Fruit fly (Drosophila melanogaster) whole organism: ENCODE measurements around the gene mon2.

Source experiments
- CG8478 ChIP-seq: fragments of >200 bp; optimal IDR thresholded peaks from 2 replicates; lab custom pipeline; 2018; ENCODE audit warnings: inconsistent platforms
- Dll ChIP-seq: fragments of >200 bp; optimal IDR thresholded peaks from 2 replicates; lab custom pipeline; 2017
- EcR ChIP-seq, 2 experiments: fragments of >200 bp; optimal IDR thresholded peaks; 2 replicates each; lab custom pipeline; 2017; ENCODE audit warnings: missing biosample characterization in 2 of 2, missing genetic modification characterization in 2 of 2, missing genetic modification reagents in 2 of 2
- pan ChIP-seq: fragments of >200 bp; optimal IDR thresholded peaks from 2 replicates; lab custom pipeline; 2017
- psq ChIP-seq: fragments of >200 bp; optimal IDR thresholded peaks from 2 replicates; lab custom pipeline; 2017
- usp ChIP-seq: fragments of >200 bp; optimal IDR thresholded peaks from 2 replicates; lab custom pipeline; 2017; ENCODE audit warnings: missing biosample characterization, missing genetic modification characterization, mixed read lengths

- TF ChIP-seq psq (no peak), usp (GFP tag; lab: Kevin White, UChicago) (no peak), Dll (lab: Kevin White, UChicago) (no peak), pan (lab: Kevin White, UChicago) (no peak), EcR (GFP tag; optimal IDR thresholded peaks at IDR 0.05; lab: Kevin White, UChicago) (no peak), CG8478 (lab: Kevin White, UChicago) (no peak)
These were observed 30.4 kb downstream of the mon2 start for dm6 chr2L:8093182-8093941.
